Fruit fly (Drosophila melanogaster): ENCODE data around the gene prage.

prage gene

DNA sequence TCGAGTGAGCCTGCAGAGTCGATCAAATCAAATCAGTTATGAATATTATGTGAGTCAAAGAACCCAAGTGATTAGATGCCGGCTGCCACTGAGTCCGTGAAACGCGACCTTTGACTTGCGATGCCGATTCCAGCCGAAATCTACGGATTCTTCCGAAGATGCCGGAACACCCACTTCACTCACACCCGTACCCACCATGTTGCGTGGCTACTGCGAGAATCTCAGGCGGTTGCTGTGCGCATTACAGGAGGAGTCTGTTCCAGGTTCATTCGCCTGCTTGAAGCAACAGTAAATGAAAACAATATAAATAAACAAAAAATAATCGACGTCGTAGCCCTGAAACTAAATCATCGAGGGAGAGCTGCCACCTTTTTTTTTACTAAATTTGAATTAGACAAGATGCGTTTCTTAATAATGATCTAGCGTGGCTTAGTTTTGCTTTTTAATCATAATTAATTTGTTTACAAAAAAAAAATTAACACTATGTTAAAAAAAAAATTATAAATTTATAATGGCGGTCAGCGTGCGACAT, 128.2 kb downstream of the prage start, which contains the start of gene Ldaf1 (continued):
- no peak for TF ChIP-seq CG42726 (GFP tag; IDR thresholded peaks at IDR 0.05; ENCODE audit: partially characterized antibody)
- TF ChIP-seq knrl (GFP tag; IDR thresholded peaks at IDR 0.05; ENCODE audit: partially characterized antibody), result no peak
- TF ChIP-seq CG1603 (tag; optimal IDR thresholded peaks at IDR 0.05), result peak; percentile 21
- no peak for TF ChIP-seq CG17328 (GFP tag; IDR thresholded peaks at IDR 0.05)
- TF ChIP-seq cas (GFP tag; IDR thresholded peaks at IDR 0.05), result no peak
- no peak for TF ChIP-seq CG3065 (GFP tag; optimal IDR thresholded peaks at IDR 0.05)
- no peak for TF ChIP-seq CG9609 (GFP tag; optimal IDR thresholded peaks at IDR 0.05)
- TF ChIP-seq Rfx (GFP tag; IDR thresholded peaks at IDR 0.05), result no peak
- TF ChIP-seq Drgx (GFP tag; IDR thresholded peaks at IDR 0.05), result no peak
- no peak for TF ChIP-seq sc (optimal IDR thresholded peaks at IDR 0.05)
- no peak for TF ChIP-seq sc (GFP tag; optimal IDR thresholded peaks at IDR 0.05)
- no peak for TF ChIP-seq CG16779 (GFP tag; IDR thresholded peaks at IDR 0.05)
- TF ChIP-seq p53 (GFP tag; optimal IDR thresholded peaks at IDR 0.05), result no peak
- peak; percentile 69 for TF ChIP-seq sens (GFP tag)
- peak; percentile 87 for TF ChIP-seq CG7928 (GFP tag; optimal IDR thresholded peaks at IDR 0.05)
- TF ChIP-seq ERR (GFP tag; optimal IDR thresholded peaks at IDR 0.05), result no peak
- TF ChIP-seq CG8388 (GFP tag; optimal IDR thresholded peaks at IDR 0.05), result no peak
- peak; percentile 5 for TF ChIP-seq phol (tag; optimal IDR thresholded peaks at IDR 0.05)
- TF ChIP-seq peb (GFP tag; IDR thresholded peaks at IDR 0.05), result no peak
- TF ChIP-seq vvl (GFP tag; IDR thresholded peaks at IDR 0.05), result no peak
- no peak for TF ChIP-seq Kr (GFP tag; optimal IDR thresholded peaks at IDR 0.05)
- TF ChIP-seq CG10321 (GFP tag; IDR thresholded peaks at IDR 0.05), result no peak
- no peak for TF ChIP-seq CG14667 (GFP tag; IDR thresholded peaks at IDR 0.05)
- no peak for TF ChIP-seq CG9437 (GFP tag; optimal IDR thresholded peaks at IDR 0.05)
- TF ChIP-seq B-H1 (GFP tag; IDR thresholded peaks at IDR 0.05), result no peak
- no peak for TF ChIP-seq dan (GFP tag; IDR thresholded peaks at IDR 0.05)
- peak; percentile 40 for TF ChIP-seq stwl (tag; optimal IDR thresholded peaks at IDR 0.05)
- no peak for TF ChIP-seq grn (GFP tag; optimal IDR thresholded peaks at IDR 0.05)
- no peak for TF ChIP-seq ems (GFP tag; optimal IDR thresholded peaks at IDR 0.05)
- no peak for TF ChIP-seq Sox102F (GFP tag; optimal IDR thresholded peaks at IDR 0.05)
- no peak for TF ChIP-seq org-1 (GFP tag; optimal IDR thresholded peaks at IDR 0.05)
- TF ChIP-seq Dfd (GFP tag; optimal IDR thresholded peaks at IDR 0.05), result no peak
- TF ChIP-seq row (GFP tag; IDR thresholded peaks at IDR 0.05), result peak; percentile 44; the same call in 1 of the 3 replicates
- TF ChIP-seq CG10431 (GFP tag; optimal IDR thresholded peaks at IDR 0.05), result peak; percentile 22
- TF ChIP-seq CG12942 (GFP tag; optimal IDR thresholded peaks at IDR 0.05), result no peak
- no peak for TF ChIP-seq kni (GFP tag; optimal IDR thresholded peaks at IDR 0.05)
- no peak for TF ChIP-seq CG17829 (tag; optimal IDR thresholded peaks at IDR 0.05)
- no peak for TF ChIP-seq sr (GFP tag; IDR thresholded peaks at IDR 0.05)
- TF ChIP-seq GATAe (GFP tag; conservative IDR thresholded peaks at IDR 0.05), result no peak
- no peak for TF ChIP-seq HLH54F (GFP tag; optimal IDR thresholded peaks at IDR 0.05)
- no peak for TF ChIP-seq CG7271 (tag; optimal IDR thresholded peaks at IDR 0.05)
- TF ChIP-seq CG13424 (tag; optimal IDR thresholded peaks at IDR 0.05), result peak; percentile 5
- TF ChIP-seq CG8290 (GFP tag; optimal IDR thresholded peaks at IDR 0.05), result no peak
- TF ChIP-seq CG8290 (tag; optimal IDR thresholded peaks at IDR 0.05), result peak in 1 of 2 experiments; percentile 5
- no peak for TF ChIP-seq CG7786 (GFP tag; optimal IDR thresholded peaks at IDR 0.05)
- TF ChIP-seq gem (tag; optimal IDR thresholded peaks at IDR 0.05), result peak; percentile 16
- no peak for TF ChIP-seq amos (GFP tag; IDR thresholded peaks at IDR 0.05; ENCODE audit: partially characterized antibody)
- no peak for TF ChIP-seq unpg (GFP tag; optimal IDR thresholded peaks at IDR 0.05)
- TF ChIP-seq chn (GFP tag; optimal IDR thresholded peaks at IDR 0.05), result no peak
- no peak for TF ChIP-seq CG11085 (GFP tag; IDR thresholded peaks at IDR 0.05)
- peak; percentile 4 for TF ChIP-seq YL-1 (GFP tag; optimal IDR thresholded peaks at IDR 0.05)
- peak; percentile 22 for TF ChIP-seq BEAF-32 (GFP tag; optimal IDR thresholded peaks at IDR 0.05)
- TF ChIP-seq Nf-YA (GFP tag; IDR thresholded peaks at IDR 0.05), result no peak

All from whole organism, embryonic.